Worm (Caenorhabditis elegans) whole organism, young adult: ENCODE data around the gene ugt-55.

Source experiments
- B0019.2 ChIP-seq: fragments of 200-800 bp; sonication (Bioruptor generic); conservative IDR thresholded peaks from 2 replicates; pipeline ENCODE4 v1.3.6; 2022; ENCODE audit warnings: missing genetic modification reagents, missing genetic modification characterization, missing compliant biosample characterization
- B0035.1 ChIP-seq: sonication (generic microtip); optimal IDR thresholded peaks from 2 replicates; lab custom pipeline; 2016; ENCODE audit warnings: missing genetic modification characterization, mild to moderate bottlenecking, missing compliant biosample characterization, missing genotype, missing genetic modification reagents
- D2030.7 ChIP-seq: fragments of 200-800 bp; sonication (Bioruptor generic); IDR thresholded peaks from 2 replicates; pipeline ENCODE4 v1.3.6; 2022; ENCODE audit warnings: missing genetic modification reagents, missing genetic modification characterization, missing compliant biosample characterization
- F49E8.2 ChIP-seq: sonication (generic microtip); optimal IDR thresholded peaks from 3 replicates; lab custom pipeline; 2017; ENCODE audit warnings: missing genetic modification characterization, mild to moderate bottlenecking, missing compliant biosample characterization, antibody characterized with exemption, moderate library complexity; ENCODE audit not compliant: insufficient read depth
- F55B11.4 ChIP-seq: sonication (generic microtip); optimal IDR thresholded peaks from 2 replicates; lab custom pipeline; 2016; ENCODE audit warnings: missing compliant biosample characterization, missing genetic modification characterization, borderline replicate concordance; ENCODE audit not compliant: insufficient read depth
- F57A8.1 ChIP-seq: fragments of 200-800 bp; sonication (Bioruptor generic); optimal IDR thresholded peaks from 2 replicates; lab custom pipeline; 2018; ENCODE audit warnings: mild to moderate bottlenecking, missing genetic modification characterization, moderate library complexity, missing compliant biosample characterization
- F57C9.4 ChIP-seq: sonication (generic microtip); optimal IDR thresholded peaks from 2 replicates; lab custom pipeline; 2017; ENCODE audit warnings: mild to moderate bottlenecking, missing genetic modification characterization, missing compliant biosample characterization
- K12H6.12 ChIP-seq: fragments of 200-800 bp; sonication (Bioruptor generic); optimal IDR thresholded peaks from 2 replicates; lab custom pipeline; 2018; ENCODE audit warnings: mild to moderate bottlenecking, missing genetic modification characterization, missing compliant biosample characterization
- Y56A3A.18 ChIP-seq: fragments of 200-800 bp; sonication (Bioruptor generic); IDR thresholded peaks from 2 replicates; pipeline ENCODE4 v1.3.6; 2022; ENCODE audit warnings: missing genetic modification reagents, missing genetic modification characterization, missing compliant biosample characterization
- Y79H2A.3 ChIP-seq: fragments of 200-800 bp; sonication (Bioruptor generic); conservative IDR thresholded peaks from 2 replicates; pipeline ENCODE4 v1.3.6; 2022; ENCODE audit warnings: missing genetic modification reagents, missing genetic modification characterization, missing compliant biosample characterization
- Y95B8A.8 ChIP-seq: fragments of 200-800 bp; sonication (Bioruptor generic); IDR thresholded peaks from 2 replicates; pipeline ENCODE4 v1.3.6; 2022; ENCODE audit warnings: missing genetic modification reagents, missing genetic modification characterization, missing compliant biosample characterization
- akir-1 ChIP-seq: fragments of 200-800 bp; sonication (Bioruptor generic); optimal IDR thresholded peaks from 2 replicates; lab custom pipeline; 2018; ENCODE audit warnings: mild to moderate bottlenecking, missing genetic modification characterization, moderate library complexity, missing compliant biosample characterization
- aptf-3 ChIP-seq: fragments of 200-800 bp; sonication (Bioruptor generic); IDR thresholded peaks from 2 replicates; pipeline ENCODE4 v1.3.6; 2022; ENCODE audit warnings: missing genetic modification characterization, missing compliant biosample characterization
- attf-3 ChIP-seq: fragments of 200-800 bp; sonication (Bioruptor generic); conservative IDR thresholded peaks from 2 replicates; pipeline ENCODE4 v1.3.6; 2022; ENCODE audit warnings: missing genetic modification reagents, missing genetic modification characterization, missing compliant biosample characterization
- attf-5 ChIP-seq: fragments of 200-800 bp; sonication (Bioruptor generic); optimal IDR thresholded peaks from 2 replicates; lab custom pipeline; 2018; ENCODE audit warnings: mild to moderate bottlenecking, missing genetic modification characterization, missing compliant biosample characterization
- bed-1 ChIP-seq: fragments of 200-800 bp; sonication (Bioruptor generic); IDR thresholded peaks from 2 replicates; pipeline ENCODE4 v1.3.6; 2022; ENCODE audit warnings: missing genetic modification reagents, missing genetic modification characterization, missing compliant biosample characterization
- ccch-3 ChIP-seq: fragments of 200-800 bp; sonication (Bioruptor generic); optimal IDR thresholded peaks from 2 replicates; lab custom pipeline; 2018; ENCODE audit warnings: mild to moderate bottlenecking, missing genetic modification characterization, missing compliant biosample characterization
- ceh-100 ChIP-seq: fragments of 200-800 bp; sonication (Bioruptor generic); IDR thresholded peaks from 2 replicates; pipeline ENCODE4 v1.3.6; 2022; ENCODE audit warnings: missing genetic modification reagents, missing genetic modification characterization, missing compliant biosample characterization
- ceh-40 ChIP-seq: fragments of 200-800 bp; sonication (Bioruptor generic); IDR thresholded peaks from 2 replicates; pipeline ENCODE4 v1.3.6; 2022; ENCODE audit warnings: missing genetic modification characterization, missing compliant biosample characterization
- chd-7 ChIP-seq: sonication (generic microtip); optimal IDR thresholded peaks from 2 replicates; lab custom pipeline; 2016; ENCODE audit warnings: mild to moderate bottlenecking, missing genetic modification characterization, moderate library complexity, missing compliant biosample characterization
- dpff-1 ChIP-seq: sonication (generic microtip); optimal IDR thresholded peaks from 2 replicates; lab custom pipeline; 2017; ENCODE audit warnings: mild to moderate bottlenecking, missing genetic modification characterization, missing compliant biosample characterization
- dpl-1 ChIP-seq: fragments of 150-350 bp; optimal IDR thresholded peaks from 2 replicates; lab custom pipeline; 2014; ENCODE audit warnings: missing biosample characterization, missing genetic modification reagents, missing genetic modification characterization
- egl-44 ChIP-seq: fragments of 200-800 bp; sonication (Bioruptor generic); IDR thresholded peaks from 2 replicates; pipeline ENCODE4 v1.3.6; 2022; ENCODE audit warnings: missing genetic modification reagents, missing genetic modification characterization, missing compliant biosample characterization
- hlh-12 ChIP-seq: sonication (generic microtip); optimal IDR thresholded peaks from 2 replicates; lab custom pipeline; 2016; ENCODE audit warnings: missing genetic modification characterization, missing compliant biosample characterization
- hlh-26 ChIP-seq: fragments of 200-800 bp; sonication (Bioruptor generic); conservative IDR thresholded peaks from 2 replicates; pipeline ENCODE4 v1.3.6; 2022; ENCODE audit warnings: missing genetic modification reagents, missing genetic modification characterization, missing compliant biosample characterization
- hrde-1 ChIP-seq: sonication (generic microtip); optimal IDR thresholded peaks from 2 replicates; lab custom pipeline; 2016; ENCODE audit warnings: missing genetic modification characterization, mild to moderate bottlenecking, missing compliant biosample characterization, moderate library complexity, missing genotype, missing genetic modification reagents, borderline replicate concordance
- let-526 ChIP-seq: fragments of 200-800 bp; sonication (Bioruptor generic); IDR thresholded peaks from 2 replicates; pipeline ENCODE4 v1.3.6; 2022; ENCODE audit warnings: missing genetic modification reagents, missing genetic modification characterization, missing compliant biosample characterization
- lin-35 ChIP-seq, 3 experiments: fragments of 150-350 bp in 2 of 3; sonication (generic microtip) in 1 of 3; optimal IDR thresholded peaks; 2 replicates each; lab custom pipeline; 2014 to 2018; ENCODE audit warnings: missing biosample characterization in 3 of 3, missing genetic modification characterization in 3 of 3, missing genetic modification reagents in 3 of 3
- lin-40 ChIP-seq: sonication (generic microtip); optimal IDR thresholded peaks from 2 replicates; lab custom pipeline; 2016; ENCODE audit warnings: missing genetic modification characterization, mild to moderate bottlenecking, missing compliant biosample characterization, missing genotype, missing genetic modification reagents
- lir-1 ChIP-seq: fragments of 200-800 bp; sonication (Bioruptor generic); conservative IDR thresholded peaks from 2 replicates; pipeline ENCODE4 v1.3.6; 2022; ENCODE audit warnings: missing genetic modification reagents, missing genetic modification characterization, missing compliant biosample characterization
- madf-6 ChIP-seq: fragments of 200-800 bp; sonication (Bioruptor generic); IDR thresholded peaks from 2 replicates; pipeline ENCODE4 v1.3.6; 2022; ENCODE audit warnings: missing genetic modification reagents, missing genetic modification characterization, missing compliant biosample characterization
- mel-28 ChIP-seq: sonication (generic microtip); optimal IDR thresholded peaks from 2 replicates; lab custom pipeline; 2016; ENCODE audit warnings: borderline replicate concordance, mild to moderate bottlenecking, missing genetic modification characterization, missing compliant biosample characterization
- nfyb-1 ChIP-seq: fragments of 200-800 bp; sonication (Bioruptor generic); IDR thresholded peaks from 2 replicates; pipeline ENCODE4 v1.3.6; 2022; ENCODE audit warnings: missing genetic modification reagents, missing genetic modification characterization, missing compliant biosample characterization
- nhr-120 ChIP-seq: fragments of 200-800 bp; sonication (Bioruptor generic); IDR thresholded peaks from 2 replicates; pipeline ENCODE4 v1.3.6; 2022; ENCODE audit warnings: missing genetic modification characterization, missing compliant biosample characterization
- nhr-80 ChIP-seq: sonication (generic microtip); optimal IDR thresholded peaks from 2 replicates; lab custom pipeline; 2016; ENCODE audit warnings: missing genetic modification characterization, missing compliant biosample characterization
- rcor-1 ChIP-seq: fragments of 200-800 bp; sonication (Bioruptor generic); IDR thresholded peaks from 2 replicates; pipeline ENCODE4 v1.3.6; 2022; ENCODE audit warnings: missing genetic modification reagents, missing genetic modification characterization, missing compliant biosample characterization
- repo-1 ChIP-seq: sonication (generic microtip); optimal IDR thresholded peaks from 2 replicates; lab custom pipeline; 2017; ENCODE audit warnings: mild to moderate bottlenecking, missing genetic modification characterization, missing compliant biosample characterization
- rpc-1 ChIP-seq, 2 experiments: fragments of 150-350 bp in 1 of 2; sonication (generic microtip) in 1 of 2; optimal IDR thresholded peaks; 2 replicates each; lab custom pipeline; 2014 to 2018; ENCODE audit warnings: missing biosample characterization in 1 of 2, missing genetic modification characterization in 1 of 2, missing genetic modification reagents in 1 of 2, missing genotype in 1 of 2
- snpc-1.3 ChIP-seq: sonication (generic microtip); optimal IDR thresholded peaks from 2 replicates; lab custom pipeline; 2017; ENCODE audit warnings: missing genetic modification characterization, mild to moderate bottlenecking, missing compliant biosample characterization, antibody characterized with exemption, moderate library complexity, missing genotype, missing genetic modification reagents; ENCODE audit not compliant: insufficient read depth
- snpc-4 ChIP-seq, 5 experiments: fragments of 150-350 bp in 1 of 5; sonication (generic microtip) in 4 of 5; optimal IDR thresholded peaks; 2 replicates each; lab custom pipeline; 2014 to 2018; ENCODE audit warnings: missing genetic modification characterization in 5 of 5, missing biosample characterization in 3 of 5, antibody characterized with exemption in 2 of 5, mild to moderate bottlenecking in 2 of 5, missing compliant biosample characterization in 2 of 5, missing genotype in 2 of 5, moderate library complexity in 2 of 5, missing genetic modification reagents in 1 of 5
- tbp1 ChIP-seq: fragments of 200-800 bp; sonication (Bioruptor generic); optimal IDR thresholded peaks from 2 replicates; lab custom pipeline; 2018; ENCODE audit warnings: mild to moderate bottlenecking, missing genetic modification characterization, missing compliant biosample characterization
- ztf-18 ChIP-seq: sonication (generic microtip); optimal IDR thresholded peaks from 2 replicates; lab custom pipeline; 2016; ENCODE audit warnings: missing genotype, mild to moderate bottlenecking, missing genetic modification characterization, missing compliant biosample characterization
- ztf-26 ChIP-seq: sonication (generic microtip); optimal IDR thresholded peaks from 2 replicates; lab custom pipeline; 2017; ENCODE audit warnings: missing genetic modification characterization, missing compliant biosample characterization
- ztf-28 ChIP-seq: fragments of 200-800 bp; sonication (Bioruptor generic); IDR thresholded peaks from 2 replicates; pipeline ENCODE4 v1.3.6; 2022; ENCODE audit warnings: missing genetic modification reagents, missing genetic modification characterization, missing compliant biosample characterization
- ztf-3 ChIP-seq: fragments of 200-800 bp; sonication (Bioruptor generic); optimal IDR thresholded peaks from 2 replicates; lab custom pipeline; 2018; ENCODE audit warnings: mild to moderate bottlenecking, missing genetic modification characterization, missing compliant biosample characterization

The ugt-55 gene

DNA sequence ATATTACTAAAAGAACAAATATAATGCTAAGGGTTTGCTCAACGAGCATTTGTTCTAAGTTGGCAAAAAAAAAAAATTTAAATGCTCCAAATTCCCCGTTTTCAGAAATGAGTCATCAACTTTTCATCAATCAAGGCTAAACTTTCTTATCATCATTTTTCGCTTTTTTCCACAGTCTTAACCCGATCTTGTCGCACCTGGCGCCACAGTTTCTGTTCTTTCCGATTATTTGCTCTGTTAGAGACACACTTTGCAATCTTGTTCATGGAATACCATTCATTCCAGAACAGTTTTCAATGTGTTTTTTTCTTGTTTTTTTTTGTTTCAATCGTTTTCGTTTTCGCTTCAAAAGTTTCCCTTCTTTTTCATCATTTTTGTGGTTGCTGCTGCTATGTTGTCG lies 41.7 kb downstream of the ugt-55 start:
- TF ChIP-seq nhr-80 (tag; lab: Kevin White, UChicago) = peak; percentile 80
- TF ChIP-seq F49E8.2 = no peak
- no peak for TF ChIP-seq F57C9.4 (tag; lab: Kevin White, UChicago)
- no peak for TF ChIP-seq snpc-1.3 (tag; lab: Kevin White, UChicago)

DNA sequence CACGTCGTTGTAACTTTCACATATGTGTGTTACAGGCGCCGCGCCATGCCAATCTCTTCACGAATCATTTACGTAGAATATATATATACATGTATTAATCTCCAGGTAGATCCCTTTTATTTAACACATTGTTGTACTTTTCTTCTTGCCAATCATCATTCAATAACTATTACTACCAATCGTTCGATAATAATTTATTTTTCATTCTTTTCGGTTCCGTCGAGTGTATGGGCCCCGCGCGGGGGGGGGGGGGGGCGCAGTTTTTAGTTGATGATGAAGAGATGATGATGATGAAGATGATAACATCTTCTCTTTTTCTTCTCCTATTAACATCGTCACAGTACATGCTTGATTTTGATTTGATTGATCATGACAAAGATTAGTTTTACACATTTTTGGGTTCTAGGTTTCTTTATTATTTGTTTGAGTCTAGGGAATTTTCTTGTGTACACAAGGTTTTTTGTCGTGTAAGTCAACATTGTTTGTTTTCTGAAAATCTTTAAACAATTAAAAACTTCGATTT lies 42.8 kb downstream of the ugt-55 start:
- TF ChIP-seq ceh-40 (GFP tag; lab: Robert Waterston, UW) (no peak), ztf-26 (tag; lab: Kevin White, UChicago) (no peak), nhr-120 (no peak), hlh-26 (no peak), ccch-3 (no peak), bed-1 (no peak), let-526 (GFP tag; lab: Robert Waterston, UW) (no peak), Y56A3A.18 (GFP tag; lab: Robert Waterston, UW) (no peak), attf-3 (no peak), attf-5 (GFP tag; lab: Kevin White, UChicago) (no peak), mel-28 (tag; lab: Kevin White, UChicago) (no peak), lin-40 (tag; lab: Kevin White, UChicago) (no peak), rcor-1 (GFP tag; lab: Robert Waterston, UW) (no peak), madf-6 (GFP tag; lab: Robert Waterston, UW) (no peak), lir-1 (GFP tag; lab: Robert Waterston, UW) (no peak), aptf-3 (no peak), ztf-28 (no peak), egl-44 (GFP tag; lab: Robert Waterston, UW) (no peak), ztf-18 (tag; lab: Kevin White, UChicago) (no peak), chd-7 (tag; lab: Kevin White, UChicago) (no peak)

DNA sequence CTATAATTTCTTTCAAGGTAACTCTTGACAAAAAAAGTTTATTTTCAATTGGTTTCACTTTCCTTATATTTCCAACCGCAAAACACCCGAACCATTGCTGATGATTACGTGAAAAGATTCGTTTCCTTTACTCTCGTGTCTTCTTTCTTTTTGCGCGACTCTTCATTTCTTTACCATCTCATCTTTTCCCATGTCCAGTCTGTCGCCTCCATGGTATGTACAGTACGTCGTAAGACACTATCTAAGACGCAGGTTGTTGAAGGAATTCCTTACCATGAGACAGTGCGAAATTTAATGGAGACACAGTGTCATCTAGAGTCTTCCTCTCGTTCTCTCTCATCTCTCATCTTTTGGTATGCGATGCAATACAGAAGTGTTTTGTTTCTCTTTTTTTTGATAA lies 43.7 kb downstream of the ugt-55 start:
- TF ChIP-seq snpc-4 (GFP tag; optimal IDR thresholded peaks at IDR 0.05; lab: Kevin White, UChicago) (no peak), snpc-4 (tag; optimal IDR thresholded peaks at IDR 0.05; lab: Kevin White, UChicago) (peak in 1 of 4 experiments; percentile 29), B0019.2 (GFP tag; lab: Robert Waterston, UW) (no peak), nfyb-1 (GFP tag; lab: Robert Waterston, UW) (no peak), rpc-1 (optimal IDR thresholded peaks at IDR 0.05; lab: Kevin White, UChicago) (no peak), rpc-1 (tag; optimal IDR thresholded peaks at IDR 0.05; lab: Kevin White, UChicago) (no peak), attf-5 (GFP tag; lab: Kevin White, UChicago) (peak; percentile 48), ceh-100 (GFP tag; lab: Robert Waterston, UW) (no peak), hrde-1 (no peak), F57A8.1 (GFP tag; lab: Kevin White, UChicago) (no peak), F49E8.2 (no peak), dpl-1 (GFP tag; lab: Kevin White, UChicago) (no peak), Y95B8A.8 (no peak), repo-1 (tag; lab: Kevin White, UChicago) (peak; percentile 15), hlh-12 (tag; lab: Kevin White, UChicago) (no peak), nhr-80 (tag; lab: Kevin White, UChicago) (peak; percentile 59), ztf-3 (GFP tag; lab: Kevin White, UChicago) (no peak), F55B11.4 (tag; lab: Kevin White, UChicago) (no peak), akir-1 (GFP tag; lab: Kevin White, UChicago) (no peak), tbp1 (GFP tag; lab: Kevin White, UChicago) (peak; percentile 20), dpff-1 (tag; lab: Kevin White, UChicago) (no peak), B0035.1 (no peak), lin-35 (GFP tag; optimal IDR thresholded peaks at IDR 0.05; lab: Kevin White, UChicago) (no peak), Y79H2A.3 (GFP tag; lab: Robert Waterston, UW) (no peak), K12H6.12 (no peak), D2030.7 (no peak)
